Worm (Caenorhabditis elegans) whole organism, late embryonic: ENCODE measurements around the gene K08H2.4.

Experiments used
- ceh-48 ChIP-seq: sonication (generic microtip); optimal IDR thresholded peaks from 2 replicates; lab custom pipeline; 2016; ENCODE audit warnings: missing genetic modification characterization, inconsistent platforms, missing compliant biosample characterization
- eyg-1 ChIP-seq: sonication (generic microtip); optimal IDR thresholded peaks from 2 replicates; lab custom pipeline; 2016; ENCODE audit warnings: missing genotype, missing genetic modification characterization, missing compliant biosample characterization
- fkh-6 ChIP-seq: sonication (generic microtip); optimal IDR thresholded peaks from 2 replicates; lab custom pipeline; 2016; ENCODE audit warnings: missing genetic modification characterization, missing compliant biosample characterization
- pat-9 ChIP-seq: fragments of 200-800 bp; sonication (Bioruptor generic); optimal IDR thresholded peaks from 2 replicates; lab custom pipeline; 2018; ENCODE audit warnings: mild to moderate bottlenecking, missing genetic modification characterization, moderate library complexity, missing compliant biosample characterization
- ztf-16 ChIP-seq: sonication (generic microtip); optimal IDR thresholded peaks from 2 replicates; lab custom pipeline; 2017; ENCODE audit warnings: missing genetic modification characterization, missing compliant biosample characterization

ce11 chrX:13288715-13289114 lies 50.4 kb downstream of the K08H2.4 start, which contains the start of gene R04D3.4:
- TF ChIP-seq fkh-6 (tag; lab: Kevin White, UChicago) (no peak), pat-9 (tag; lab: Kevin White, UChicago) (no peak), ztf-16 (no peak), eyg-1 (no peak), ceh-48 (tag; lab: Kevin White, UChicago) (no peak)
